Worm (Caenorhabditis elegans) whole organism, young adult: Measurements from ENCODE around the gene T23B5.3.

Experiments
- bed-2 ChIP-seq: fragments of 200-800 bp; sonication (Bioruptor generic); IDR thresholded peaks from 2 replicates; pipeline ENCODE4 v1.3.6; 2022; ENCODE audit warnings: missing genetic modification reagents, missing genetic modification characterization, missing compliant biosample characterization
- egrh-3 ChIP-seq: fragments of 200-800 bp; sonication (Bioruptor generic); IDR thresholded peaks from 2 replicates; pipeline ENCODE4 v1.3.6; 2022; ENCODE audit warnings: missing genetic modification reagents, missing genetic modification characterization, missing compliant biosample characterization
- pha-4 ChIP-seq: fragments of 150-350 bp; sonication (generic microtip); optimal IDR thresholded peaks from 2 replicates; lab custom pipeline; 2014; ENCODE audit warnings: missing biosample characterization, missing genetic modification reagents, missing genetic modification characterization

DNA sequence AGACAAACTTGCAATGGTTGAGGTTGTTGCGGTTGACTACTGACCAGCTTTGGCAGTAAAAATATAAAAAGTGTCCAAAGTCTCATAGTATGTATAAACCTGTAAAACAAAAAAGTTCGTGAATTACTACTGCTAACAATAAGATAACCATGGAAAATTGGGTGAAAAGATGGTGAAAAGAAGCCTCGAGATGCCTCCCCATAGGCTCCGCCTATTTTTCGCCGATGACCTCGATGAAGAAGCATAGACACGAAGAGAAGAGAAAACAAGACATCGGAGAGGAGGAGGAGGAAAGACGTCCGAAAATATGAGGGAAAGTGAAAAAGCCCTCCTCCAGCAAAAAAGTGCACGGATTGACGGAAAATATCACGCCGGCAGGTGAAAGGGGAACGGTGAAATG lies 53.0 kb downstream of the T23B5.3 start, which contains the start of gene T23F6.5:
- TF ChIP-seq egrh-3 = no peak
- TF ChIP-seq pha-4 (tag; lab: Kevin White, UChicago) = no peak
- TF ChIP-seq bed-2 (GFP tag; lab: Robert Waterston, UW) = no peak
